Fruit fly (Drosophila melanogaster): ENCODE measurements around the gene if.

DNA sequence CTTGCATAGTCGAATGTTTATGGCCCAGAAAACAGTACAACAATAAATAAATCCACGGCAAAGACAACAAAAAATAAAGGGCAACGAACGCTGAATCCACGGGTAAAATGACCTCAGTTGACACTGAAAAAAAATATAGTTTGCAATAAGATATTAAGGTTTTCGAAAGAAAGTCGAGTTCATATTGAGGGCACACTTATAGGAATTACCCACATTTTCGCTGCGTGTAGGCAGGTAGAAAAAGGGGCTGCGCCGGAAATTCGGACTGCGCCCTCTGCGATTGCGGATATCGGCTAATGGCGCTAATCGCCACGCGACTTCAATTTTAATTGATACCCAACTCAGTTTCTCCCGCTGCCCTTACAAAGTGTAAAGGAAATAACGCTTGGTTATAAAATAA is 25.4 kb upstream of the if start:
- TF ChIP-seq insv (optimal IDR thresholded peaks at IDR 0.05), result no peak
- TF ChIP-seq psq (optimal IDR thresholded peaks at IDR 0.05), result no peak
- TF ChIP-seq Myc (optimal IDR thresholded peaks at IDR 0.05), result no peak
- no peak for TF ChIP-seq ttk (optimal IDR thresholded peaks at IDR 0.05)
